Worm (Caenorhabditis elegans) whole organism, L2 larva: ENCODE data around the gene bath-15.

ENCODE experiments used
- blmp-1 ChIP-seq: sonication (generic microtip); optimal IDR thresholded peaks from 2 replicates; lab custom pipeline; 2017; ENCODE audit warnings: missing genetic modification characterization, mild to moderate bottlenecking, missing compliant biosample characterization, antibody characterized with exemption, moderate library complexity; ENCODE audit not compliant: insufficient read depth
- ceh-16 ChIP-seq: fragments of 150-350 bp; optimal IDR thresholded peaks from 2 replicates; lab custom pipeline; 2014; ENCODE audit warnings: missing biosample characterization, missing genetic modification characterization
- nhr-10 ChIP-seq: sonication (generic microtip); optimal IDR thresholded peaks from 2 replicates; lab custom pipeline; 2017; ENCODE audit warnings: missing biosample characterization, missing genetic modification characterization
- nhr-11 ChIP-seq: fragments of 150-350 bp; optimal IDR thresholded peaks from 2 replicates; lab custom pipeline; 2014; ENCODE audit warnings: missing biosample characterization, missing genetic modification characterization
- unc-62 ChIP-seq: fragments of 150-350 bp; optimal IDR thresholded peaks from 2 replicates; lab custom pipeline; 2014; ENCODE audit warnings: missing biosample characterization, missing genetic modification reagents, missing genetic modification characterization

DNA sequence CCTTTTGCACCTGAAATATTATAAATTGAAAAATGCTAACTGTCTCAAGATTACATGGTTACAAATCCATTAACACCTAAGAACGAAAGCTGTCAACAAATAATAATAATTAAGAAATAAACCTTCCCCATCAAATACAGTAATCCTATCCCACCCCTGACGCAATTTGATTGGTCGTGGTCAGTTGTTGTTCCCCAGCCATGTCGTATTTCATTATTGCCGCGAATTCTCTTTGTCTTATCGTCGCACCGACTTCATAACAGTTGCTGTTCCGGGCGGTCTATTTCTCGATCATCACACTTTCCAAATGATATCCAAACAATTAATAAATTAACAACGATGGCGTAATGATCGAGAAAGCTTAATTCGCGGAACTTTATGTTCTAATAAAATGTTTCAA is 2.7 kb upstream of the bath-15 start:
- TF ChIP-seq ceh-16 (tag; lab: Kevin White, UChicago), result no peak
- no peak for TF ChIP-seq nhr-11 (tag; lab: Kevin White, UChicago)
- no peak for TF ChIP-seq blmp-1
- TF ChIP-seq nhr-10 (tag; lab: Kevin White, UChicago), result no peak
- TF ChIP-seq unc-62 (GFP tag; lab: Kevin White, UChicago), result no peak
